Fruit fly (Drosophila melanogaster): Measurements from ENCODE around the gene CG7573.
A peak's percentile ranks its signal among the peaks of the same experiment; 100 is the strongest.

The CG7573 gene

DNA sequence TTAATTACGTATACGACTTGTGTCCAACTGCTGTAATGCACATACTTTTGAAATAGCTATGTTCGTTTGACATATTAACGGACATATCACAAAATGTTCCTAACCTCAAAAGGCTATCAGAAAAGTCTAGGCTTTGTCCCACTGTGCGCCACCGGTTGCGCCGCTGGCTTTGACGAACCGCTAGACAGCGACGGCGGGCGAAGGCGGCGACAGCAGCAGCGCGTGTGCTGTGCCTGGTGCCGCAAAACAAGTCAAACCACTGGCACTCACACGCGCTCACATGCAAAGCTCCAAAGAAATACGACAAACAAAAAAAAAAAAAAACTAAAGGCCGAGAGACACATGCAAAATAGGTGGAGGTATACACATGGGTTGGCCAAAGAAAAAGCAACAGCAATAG lies 18.2 kb upstream of the CG7573 start (continued):
- TF ChIP-seq CG31365 (tag; optimal IDR thresholded peaks at IDR 0.05): no peak
- no peak for TF ChIP-seq CG17829 (tag; optimal IDR thresholded peaks at IDR 0.05)
- TF ChIP-seq Dip2 (GFP tag; IDR thresholded peaks at IDR 0.05): no peak
- TF ChIP-seq trem (tag; optimal IDR thresholded peaks at IDR 0.05): peak; percentile 11
- no peak for TF ChIP-seq her (GFP tag; optimal IDR thresholded peaks at IDR 0.05)
- TF ChIP-seq pum (GFP tag; optimal IDR thresholded peaks at IDR 0.05): no peak
- no peak for TF ChIP-seq twi (tag; optimal IDR thresholded peaks at IDR 0.05)
- TF ChIP-seq CG15269 (tag; optimal IDR thresholded peaks at IDR 0.05): no peak
- TF ChIP-seq dm (GFP tag; optimal IDR thresholded peaks at IDR 0.05): no peak
- TF ChIP-seq CG8281 (tag; optimal IDR thresholded peaks at IDR 0.05): no peak
- TF ChIP-seq CHES-1-like (GFP tag; optimal IDR thresholded peaks at IDR 0.05): no peak
- peak; percentile 47; the same call in 1 of the 2 replicates for TF ChIP-seq CG6689 (GFP tag; IDR thresholded peaks at IDR 0.05)
- TF ChIP-seq cas (GFP tag; IDR thresholded peaks at IDR 0.05): 0 out of 2 replicates have a peak, but pooled peaks have one; percentile 20
- no peak for TF ChIP-seq CG31388 (GFP tag; optimal IDR thresholded peaks at IDR 0.05)
- TF ChIP-seq CG2199 (GFP tag; IDR thresholded peaks at IDR 0.05): 0 out of 3 replicates have a peak, but pooled peaks have one; percentile 32
- no peak for TF ChIP-seq slou (GFP tag; optimal IDR thresholded peaks at IDR 0.05)
- peak; percentile 69 for TF ChIP-seq sob (GFP tag; IDR thresholded peaks at IDR 0.05)
- no peak for TF ChIP-seq CG5245 (GFP tag; optimal IDR thresholded peaks at IDR 0.05)
- TF ChIP-seq Ets97D (GFP tag; optimal IDR thresholded peaks at IDR 0.05): no peak
- TF ChIP-seq ssp (GFP tag; IDR thresholded peaks at IDR 0.05): no peak
- peak; percentile 44; the same call in 1 of the 3 replicates for TF ChIP-seq sr (GFP tag; IDR thresholded peaks at IDR 0.05)
- TF ChIP-seq run (tag; optimal IDR thresholded peaks at IDR 0.05): no peak
- peak; percentile 76 for TF ChIP-seq slbo (GFP tag; IDR thresholded peaks at IDR 0.05)
- peak; percentile 29 for TF ChIP-seq CG17359 (tag; optimal IDR thresholded peaks at IDR 0.05)
- peak; percentile 99 for TF ChIP-seq CG6175 (GFP tag; IDR thresholded peaks at IDR 0.05)
- no peak for TF ChIP-seq pb (GFP tag; optimal IDR thresholded peaks at IDR 0.05)
- no peak for TF ChIP-seq CTCF (GFP tag; optimal IDR thresholded peaks at IDR 0.05)
- TF ChIP-seq CG10543 (GFP tag; optimal IDR thresholded peaks at IDR 0.05): peak; percentile 57
- peak; percentile 68 for TF ChIP-seq Med (GFP tag)
- TF ChIP-seq CG9932 (GFP tag; IDR thresholded peaks at IDR 0.05): peak; percentile 69
- no peak for TF ChIP-seq CG10565 (GFP tag; optimal IDR thresholded peaks at IDR 0.05)
- no peak for TF ChIP-seq Lhr (GFP tag; optimal IDR thresholded peaks at IDR 0.05)
- TF ChIP-seq seq (GFP tag; IDR thresholded peaks at IDR 0.05): no peak; the same call in 1 of the 2 replicates
- TF ChIP-seq CG10209 (GFP tag; optimal IDR thresholded peaks at IDR 0.05): no peak
- no peak for TF ChIP-seq CG9797 (GFP tag; optimal IDR thresholded peaks at IDR 0.05)
- peak; percentile 28 for TF ChIP-seq maf-S (GFP tag; optimal IDR thresholded peaks at IDR 0.05)
- no peak for TF ChIP-seq yki (optimal IDR thresholded peaks at IDR 0.05)
- TF ChIP-seq CG3838 (GFP tag; optimal IDR thresholded peaks at IDR 0.05): no peak
- TF ChIP-seq jigr1 (GFP tag; IDR thresholded peaks at IDR 0.05): no peak
- TF ChIP-seq CG14050 (GFP tag; IDR thresholded peaks at IDR 0.05): no peak
- no peak for TF ChIP-seq wek (GFP tag; optimal IDR thresholded peaks at IDR 0.05)
- no peak for TF ChIP-seq CG18764 (GFP tag; optimal IDR thresholded peaks at IDR 0.05)
- TF ChIP-seq Dfd (GFP tag; optimal IDR thresholded peaks at IDR 0.05): no peak
- TF ChIP-seq CG15073 (GFP tag; optimal IDR thresholded peaks at IDR 0.05): no peak
- no peak for TF ChIP-seq dmrt11E (tag; optimal IDR thresholded peaks at IDR 0.05)
- TF ChIP-seq CG6272 (GFP tag; IDR thresholded peaks at IDR 0.05): 0 out of 2 replicates have a peak, but pooled peaks have one; percentile 16
- TF ChIP-seq CG11398 (GFP tag; optimal IDR thresholded peaks at IDR 0.05): no peak
- no peak for TF ChIP-seq usp (GFP tag; optimal IDR thresholded peaks at IDR 0.05)
- peak; percentile 52 for TF ChIP-seq lab (GFP tag; optimal IDR thresholded peaks at IDR 0.05)
- TF ChIP-seq CG12744 (GFP tag; optimal IDR thresholded peaks at IDR 0.05): no peak
- TF ChIP-seq CG34422 (GFP tag; IDR thresholded peaks at IDR 0.05): peak; percentile 53; the same call in 1 of the 3 replicates
- TF ChIP-seq toy (GFP tag; IDR thresholded peaks at IDR 0.05): no peak
- TF ChIP-seq dimm (GFP tag; IDR thresholded peaks at IDR 0.05): no peak
- TF ChIP-seq Ets65A (GFP tag): peak; percentile 71

Measured in whole organism, embryonic.